Worm (Caenorhabditis elegans): ENCODE results near the gene ubxn-3.

DNA sequence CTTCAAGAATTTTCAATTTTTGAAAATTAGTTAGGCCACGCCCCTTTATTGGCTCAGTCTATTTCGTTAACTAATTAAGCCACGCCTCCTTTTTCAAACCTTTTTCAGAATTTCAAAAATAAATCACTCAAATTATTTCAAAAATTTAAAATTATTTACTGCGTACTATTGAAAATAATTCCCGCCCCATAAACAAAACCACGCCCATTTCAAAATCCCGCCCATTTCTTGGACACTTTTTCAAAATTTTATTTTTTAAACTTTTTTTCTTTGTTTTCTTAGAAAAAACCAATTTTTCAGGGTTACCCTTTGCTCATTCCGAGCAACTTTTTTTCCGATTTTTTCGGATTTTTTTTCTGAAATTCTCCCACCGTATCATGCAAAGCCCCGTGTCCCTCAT lies 43.6 kb upstream of the ubxn-3 start, which contains the start of gene B0432.14:
- TF ChIP-seq snpc-1.1 (tag; optimal IDR thresholded peaks at IDR 0.05; ENCODE audit: insufficient read depth) = no peak
- no peak for TF ChIP-seq unc-62 (GFP tag; optimal IDR thresholded peaks at IDR 0.05)
- no peak for TF ChIP-seq tbp1 (GFP tag; optimal IDR thresholded peaks at IDR 0.05)

All from whole organism, young adult.